Fruit fly (Drosophila melanogaster): ENCODE results near the gene CG5986.
A peak's percentile ranks its signal among the peaks of the same experiment; 100 is the strongest.

The CG5986 gene

dm6 chr3R:24024688-24025087 lies 22.9 kb upstream of the CG5986 start:
- no peak for TF ChIP-seq CG17801 (GFP tag; optimal IDR thresholded peaks at IDR 0.05; ENCODE audit: partially characterized antibody)

DNA sequence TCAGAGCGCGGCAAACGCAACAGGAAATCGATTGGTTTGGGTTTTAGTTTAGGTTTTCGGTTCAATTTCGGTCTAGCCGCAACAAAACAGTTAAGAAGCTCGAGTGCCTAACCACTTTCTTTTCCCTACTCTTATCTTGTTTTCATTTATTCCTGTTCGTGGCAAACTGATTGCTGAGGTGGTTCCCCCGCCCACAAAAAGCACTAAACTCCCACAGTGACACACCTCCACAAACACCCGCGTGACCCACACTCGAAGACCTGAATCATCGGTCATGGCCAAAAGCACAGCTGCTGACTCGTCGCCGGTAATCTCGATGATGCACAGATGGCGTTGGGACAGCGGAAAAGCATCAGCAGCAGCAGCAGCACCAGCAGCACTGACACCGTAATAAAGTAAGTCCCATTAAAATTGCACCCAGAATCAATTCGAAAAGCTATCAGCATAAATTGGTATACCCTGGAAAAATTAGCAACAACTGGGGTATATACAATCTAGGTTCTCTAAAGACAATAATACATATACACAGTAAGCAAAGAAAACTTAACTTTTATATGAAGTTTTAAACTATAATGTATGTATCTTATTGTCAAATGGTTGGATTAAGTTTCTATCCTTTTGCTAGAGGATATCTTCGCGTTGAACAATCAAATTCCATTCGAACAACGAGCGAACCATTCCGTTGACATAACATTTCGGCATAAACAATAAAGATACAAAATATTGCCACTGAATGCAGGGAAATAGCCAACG lies 21.7 kb upstream of the CG5986 start:
- TF ChIP-seq CG17801 (GFP tag; optimal IDR thresholded peaks at IDR 0.05; ENCODE audit: partially characterized antibody) = no peak

DNA sequence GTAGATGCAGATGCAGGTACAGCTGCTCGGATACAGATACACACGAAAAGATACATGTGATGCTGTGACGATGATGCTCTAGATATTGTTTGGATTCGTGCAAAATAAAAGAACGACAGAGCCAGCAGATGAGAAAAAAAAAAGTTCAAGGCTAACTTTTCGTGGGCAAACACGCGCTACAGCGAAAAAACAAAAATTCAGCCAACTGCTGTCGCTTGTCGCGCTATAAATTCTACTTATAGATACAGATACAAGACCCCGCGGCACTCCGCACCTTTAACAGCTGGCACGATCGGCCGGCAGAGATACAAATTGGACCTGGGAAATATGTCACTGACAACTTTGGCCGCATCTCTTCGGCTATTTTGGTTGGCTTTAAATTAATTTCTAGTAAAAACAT lies 21.1 kb upstream of the CG5986 start:
- no peak for TF ChIP-seq CG17801 (GFP tag; optimal IDR thresholded peaks at IDR 0.05; ENCODE audit: partially characterized antibody)

DNA sequence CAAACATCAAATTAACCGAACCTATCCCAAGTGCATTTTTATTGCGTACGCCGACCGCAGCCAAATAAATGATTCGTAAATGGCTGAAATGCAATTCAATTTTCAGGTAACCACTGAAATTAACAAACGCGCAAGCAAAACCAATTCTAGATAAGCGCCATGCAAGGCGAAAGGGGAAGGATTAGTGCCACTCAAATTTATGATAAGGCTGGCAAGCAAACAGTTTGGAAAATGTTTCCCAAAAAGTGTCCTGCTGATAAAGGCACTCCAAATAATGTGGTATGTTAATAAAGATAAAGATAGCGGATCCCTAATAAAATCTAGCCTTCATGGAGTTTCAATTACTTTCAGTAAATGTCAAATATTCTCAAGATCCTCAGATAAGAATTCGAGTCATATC lies 20.4 kb upstream of the CG5986 start:
- no peak for TF ChIP-seq CG17801 (GFP tag; optimal IDR thresholded peaks at IDR 0.05; ENCODE audit: partially characterized antibody)

- peak; percentile 31 for TF ChIP-seq CG17801 (GFP tag; optimal IDR thresholded peaks at IDR 0.05; ENCODE audit: partially characterized antibody)
These were observed 16.4 kb upstream of the CG5986 start for dm6 chr3R:24031019-24031824.

- TF ChIP-seq CG17801 (GFP tag; optimal IDR thresholded peaks at IDR 0.05; ENCODE audit: partially characterized antibody) = no peak
These were observed 15.6 kb upstream of the CG5986 start, which contains the start of the genes KrT95D and Mettl3 for dm6 chr3R:24031825-24032523. KrT95D (minus strand) TSS chr3R:24031827. Mettl3 (plus strand) TSS chr3R:24032157.

DNA sequence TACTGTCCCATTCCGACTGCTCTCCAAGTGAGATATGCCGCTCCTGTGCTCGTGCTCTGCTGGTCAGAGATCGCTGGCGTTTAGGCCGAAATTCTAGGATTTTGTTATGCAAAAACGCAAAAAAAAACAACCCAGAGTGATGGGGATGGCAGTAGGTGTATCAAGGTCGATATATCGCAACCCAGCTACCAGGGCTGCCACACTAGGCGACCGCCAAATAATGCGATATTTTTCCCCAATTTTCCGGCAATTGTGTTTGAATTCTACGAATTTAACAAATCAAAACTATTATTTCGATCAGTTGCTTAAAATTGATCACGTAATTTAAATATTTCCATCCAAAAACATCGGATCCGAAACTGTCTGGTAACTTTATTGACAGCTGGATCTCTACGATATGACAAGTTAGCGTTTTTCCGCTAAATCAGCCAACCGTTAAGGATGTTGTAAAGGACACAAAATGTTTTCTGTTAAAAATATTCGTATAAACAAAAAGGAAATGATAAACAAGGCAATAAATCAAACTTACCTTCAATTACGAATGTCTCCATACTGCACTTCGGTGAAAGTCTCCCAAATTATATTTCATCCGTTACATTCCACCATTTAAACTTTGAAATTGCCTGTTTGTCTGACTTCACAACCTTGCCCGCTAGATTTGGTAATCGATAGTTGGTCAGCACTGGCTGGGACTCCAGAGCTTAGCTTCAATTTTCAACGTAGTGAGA lies 9.9 kb upstream of the CG5986 start, which contains the start of gene spas:
Gene spas, plus strand, starts transcription at position 678 of the 728 bp plus-strand sequence.
- no peak for TF ChIP-seq CG17801 (GFP tag; optimal IDR thresholded peaks at IDR 0.05; ENCODE audit: partially characterized antibody)

dm6 chr3R:24038736-24039556 lies 8.6 kb upstream of the CG5986 start, which contains the start of gene Miro:
Miro (minus strand) TSS chr3R:24038847.
- TF ChIP-seq CG17801 (GFP tag; optimal IDR thresholded peaks at IDR 0.05; ENCODE audit: partially characterized antibody) = peak; percentile 16

DNA sequence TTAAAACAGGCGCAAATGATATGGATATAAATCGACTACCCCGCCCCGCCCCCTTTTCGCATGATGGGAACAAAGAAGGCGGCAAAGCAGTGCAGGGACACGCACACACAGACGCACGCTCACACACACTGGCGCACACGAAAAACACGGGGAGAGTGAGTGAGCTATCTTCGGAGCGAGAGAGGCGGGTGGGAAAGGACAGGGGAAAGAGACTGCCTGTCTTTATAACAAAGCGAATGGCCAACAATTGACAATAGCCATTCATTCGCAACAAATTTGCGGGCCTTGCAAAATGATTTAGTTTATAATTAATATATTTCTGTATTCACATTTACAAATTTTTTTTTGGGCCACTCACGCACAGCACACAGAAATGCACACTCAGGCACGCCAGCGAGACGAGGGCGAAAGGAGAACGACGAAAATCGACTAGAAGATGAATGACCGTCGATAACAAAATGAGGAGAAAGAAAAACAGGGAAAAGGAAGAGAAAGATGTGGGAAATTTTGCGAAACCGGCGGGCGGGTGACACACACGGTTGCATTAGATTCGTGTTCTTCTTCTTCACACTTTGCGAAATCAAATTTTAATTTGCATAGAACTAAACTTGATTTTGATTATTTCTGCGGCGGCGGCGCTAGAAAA lies 887 bp upstream of the CG5986 start:
- no peak for TF ChIP-seq CG17801 (GFP tag; optimal IDR thresholded peaks at IDR 0.05; ENCODE audit: partially characterized antibody)

DNA sequence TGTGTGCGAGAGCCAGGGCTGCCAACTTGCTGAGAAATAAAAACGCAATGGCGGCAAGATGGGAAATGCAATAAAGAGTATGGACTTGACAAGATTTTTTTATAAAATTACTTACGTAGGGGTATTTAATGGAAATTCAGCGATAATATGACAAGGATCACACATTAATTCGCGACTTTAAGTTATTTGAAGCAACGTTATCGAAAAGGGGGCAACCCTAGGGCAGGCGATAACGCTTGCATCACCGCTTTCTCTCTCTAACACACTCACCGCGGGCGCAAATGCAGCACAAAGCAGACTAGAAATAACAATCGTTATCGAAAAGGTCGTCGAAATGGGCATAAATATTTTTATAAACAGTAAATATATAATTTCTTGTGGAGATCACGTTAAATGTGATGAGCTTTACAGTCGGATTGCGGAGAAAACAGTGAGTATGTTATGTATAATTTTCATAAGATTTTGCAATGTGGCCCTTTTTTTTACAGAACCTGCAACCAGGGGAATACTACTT lies 465 bp downstream of the CG5986 start, which contains the start of gene Rox8:
Gene Rox8, minus strand, starts transcription at position 268 of the 514 bp plus-strand sequence.
- peak; percentile 53 for TF ChIP-seq CG17801 (GFP tag; optimal IDR thresholded peaks at IDR 0.05; ENCODE audit: partially characterized antibody)

DNA sequence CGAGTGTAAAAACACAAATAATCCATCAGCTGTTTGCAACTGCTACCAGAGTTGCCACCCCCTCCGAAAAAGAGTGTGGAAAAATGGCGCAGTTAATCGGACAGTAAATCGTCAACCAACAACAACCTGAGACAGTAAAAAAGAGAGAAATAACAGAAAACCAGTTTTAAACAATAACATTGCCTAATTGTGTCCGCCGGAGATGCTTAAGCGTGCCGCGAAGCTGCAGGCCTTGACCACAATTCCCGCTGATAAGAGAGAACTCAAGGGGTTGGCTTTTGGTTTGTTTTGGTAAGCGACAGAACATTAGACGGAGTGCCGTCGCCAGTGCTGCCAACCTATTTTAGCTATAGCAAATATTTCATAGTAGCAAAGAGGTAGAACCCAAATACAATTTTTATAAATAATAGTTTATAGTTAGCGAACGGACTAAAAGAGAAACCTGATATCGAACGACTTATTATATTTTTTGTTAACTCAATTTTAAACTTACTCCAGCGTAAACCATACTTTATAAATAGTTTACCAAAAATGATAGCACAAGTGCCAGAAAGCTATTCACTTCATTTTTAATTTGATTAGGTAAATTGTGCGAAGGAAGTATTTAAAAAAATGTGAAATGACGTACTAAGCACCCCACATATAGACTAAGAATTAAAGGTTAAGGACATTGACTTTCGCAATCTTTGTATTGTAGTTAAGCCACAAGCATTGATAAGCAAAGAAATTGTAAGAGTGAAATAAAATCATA lies 3.3 kb downstream of the CG5986 start, which contains the start of the genes Atg6 and Pisd:
Gene Atg6, minus strand, starts transcription at position 93 of the 751 bp plus-strand sequence.
Gene Pisd, plus strand, starts transcription at position 94 of the 751 bp plus-strand sequence.
- TF ChIP-seq CG17801 (GFP tag; optimal IDR thresholded peaks at IDR 0.05; ENCODE audit: partially characterized antibody) = peak; percentile 63

Measured in ovary, adult (tissue).